Worm (Caenorhabditis elegans) whole organism, L1 larva: Measurements from ENCODE around the gene fzy-1.

Source experiments
- F16B12.6 ChIP-seq: fragments of 150-350 bp; optimal IDR thresholded peaks from 2 replicates; lab custom pipeline; 2014; ENCODE audit warnings: missing biosample characterization, missing genetic modification characterization
- Y116A8C.19 ChIP-seq: sonication (generic microtip); optimal IDR thresholded peaks from 2 replicates; lab custom pipeline; 2016; ENCODE audit warnings: missing compliant biosample characterization, missing genetic modification characterization, borderline replicate concordance
- aha-1 ChIP-seq: fragments of 150-350 bp; optimal IDR thresholded peaks from 2 replicates; lab custom pipeline; 2014; ENCODE audit warnings: missing biosample characterization, missing genetic modification characterization
- blmp-1 ChIP-seq: fragments of 150-350 bp; optimal IDR thresholded peaks from 2 replicates; lab custom pipeline; 2014; ENCODE audit warnings: missing biosample characterization, missing genetic modification characterization
- ceh-8 ChIP-seq: fragments of 200-800 bp; sonication (Bioruptor generic); optimal IDR thresholded peaks from 2 replicates; lab custom pipeline; 2018; ENCODE audit warnings: mild to moderate bottlenecking, missing genetic modification characterization, moderate library complexity, missing compliant biosample characterization
- ceh-82 ChIP-seq, 3 experiments: fragments of 150-350 bp in 1 of 3; sonication (generic microtip) in 2 of 3; optimal IDR thresholded peaks; 2 replicates each; lab custom pipeline; 2014 to 2017; ENCODE audit warnings: missing biosample characterization in 3 of 3, missing genetic modification characterization in 3 of 3
- ces-1 ChIP-seq: fragments of 150-350 bp; optimal IDR thresholded peaks from 2 replicates; lab custom pipeline; 2014; ENCODE audit warnings: missing biosample characterization, missing genetic modification reagents, missing genetic modification characterization
- dpl-1 ChIP-seq, 3 experiments: fragments of 150-350 bp in 2 of 3; sonication (generic microtip) in 1 of 3; optimal IDR thresholded peaks; 2 replicates each; lab custom pipeline; 2014 to 2017; ENCODE audit warnings: missing biosample characterization in 3 of 3, missing genetic modification characterization in 3 of 3, missing genetic modification reagents in 3 of 3
- dsc-1 ChIP-seq: sonication (generic microtip); optimal IDR thresholded peaks from 2 replicates; lab custom pipeline; 2016; ENCODE audit warnings: mild to moderate bottlenecking, missing genetic modification characterization, missing compliant biosample characterization
- efl-1 ChIP-seq, 4 experiments: fragments of 150-350 bp; optimal IDR thresholded peaks in 3 of 4; peaks in 1 of 4; 1 replicate in 1 of 4; 2 replicates in 3 of 4; lab custom pipeline; 2014; ENCODE audit warnings: missing biosample characterization in 2 of 4, missing genetic modification characterization in 2 of 4, missing genetic modification reagents in 2 of 4
- egl-13 ChIP-seq: sonication (generic microtip); optimal IDR thresholded peaks from 2 replicates; lab custom pipeline; 2016; ENCODE audit warnings: missing genotype, missing genetic modification reagents, missing genetic modification characterization, missing compliant biosample characterization
- egl-27 ChIP-seq, 2 experiments: fragments of 150-350 bp in 1 of 2; sonication (generic microtip); optimal IDR thresholded peaks; 3 replicates each; lab custom pipeline; 2017 to 2018; ENCODE audit warnings: missing biosample characterization in 2 of 2, missing genetic modification characterization in 2 of 2, missing genetic modification reagents in 2 of 2
- elt-3 ChIP-seq, 6 experiments: fragments of 150-350 bp in 1 of 6; sonication (generic microtip); optimal IDR thresholded peaks; 2 replicates each; lab custom pipeline; 2017 to 2018; ENCODE audit warnings: missing biosample characterization in 6 of 6, missing genetic modification characterization in 6 of 6, inconsistent platforms in 1 of 6
- fkh-10 ChIP-seq: sonication (generic microtip); optimal IDR thresholded peaks from 2 replicates; lab custom pipeline; 2017; ENCODE audit warnings: missing biosample characterization, missing genetic modification reagents, missing genetic modification characterization
- fkh-4 ChIP-seq: sonication (generic microtip); optimal IDR thresholded peaks from 2 replicates; lab custom pipeline; 2016; ENCODE audit warnings: missing compliant biosample characterization, missing genetic modification characterization, borderline replicate concordance
- fkh-8 ChIP-seq: sonication (generic microtip); optimal IDR thresholded peaks from 2 replicates; lab custom pipeline; 2016; ENCODE audit warnings: mild to moderate bottlenecking, missing genetic modification characterization, missing compliant biosample characterization
- grh-1 ChIP-seq: fragments of 200-800 bp; sonication (Bioruptor generic); IDR thresholded peaks from 2 replicates; pipeline ENCODE4 v1.3.6; 2022; ENCODE audit warnings: missing genetic modification reagents, missing genetic modification characterization, missing compliant biosample characterization
- hlh-4 ChIP-seq: sonication (generic microtip); optimal IDR thresholded peaks from 2 replicates; lab custom pipeline; 2016; ENCODE audit warnings: mild to moderate bottlenecking, missing genetic modification characterization, missing compliant biosample characterization
- hpl-2 ChIP-seq: fragments of 150-350 bp; optimal IDR thresholded peaks from 2 replicates; lab custom pipeline; 2014; ENCODE audit warnings: missing biosample characterization, missing genetic modification reagents, missing genetic modification characterization
- lin-14 ChIP-seq: fragments of 200-800 bp; sonication (Bioruptor generic); optimal IDR thresholded peaks from 2 replicates; lab custom pipeline; 2018; ENCODE audit warnings: mild to moderate bottlenecking, missing genetic modification characterization, moderate library complexity, missing compliant biosample characterization
- lin-39 ChIP-seq: fragments of 150-350 bp; optimal IDR thresholded peaks from 2 replicates; lab custom pipeline; 2014; ENCODE audit warnings: missing biosample characterization, missing genetic modification reagents, missing genetic modification characterization
- lsy-2 ChIP-seq, 2 experiments: fragments of 150-350 bp; optimal IDR thresholded peaks; 2 replicates each; lab custom pipeline; 2014; ENCODE audit warnings: missing biosample characterization in 2 of 2, missing genetic modification characterization in 2 of 2
- mep-1 ChIP-seq: fragments of 150-350 bp; optimal IDR thresholded peaks from 2 replicates; lab custom pipeline; 2014; ENCODE audit warnings: missing biosample characterization, missing genetic modification characterization
- nhr-19 ChIP-seq: fragments of 200-800 bp; sonication (Bioruptor generic); conservative IDR thresholded peaks from 2 replicates; pipeline ENCODE4 v1.3.6; 2022; ENCODE audit warnings: missing genetic modification characterization, missing compliant biosample characterization
- nhr-47 ChIP-seq: sonication (generic microtip); optimal IDR thresholded peaks from 2 replicates; lab custom pipeline; 2016; ENCODE audit warnings: mild to moderate bottlenecking, missing genetic modification characterization, moderate library complexity, missing compliant biosample characterization
- nhr-71 ChIP-seq: sonication (generic microtip); optimal IDR thresholded peaks from 2 replicates; lab custom pipeline; 2016; ENCODE audit warnings: mild to moderate bottlenecking, missing genetic modification characterization, moderate library complexity, missing compliant biosample characterization
- nhr-77 ChIP-seq: fragments of 150-350 bp; optimal IDR thresholded peaks from 2 replicates; lab custom pipeline; 2014; ENCODE audit warnings: missing biosample characterization, missing genetic modification characterization
- nhr-85 ChIP-seq: sonication (generic microtip); peaks from one replicate; lab custom pipeline; 2016; ENCODE audit warnings: missing genetic modification characterization, inconsistent platforms, missing compliant biosample characterization
- pag-3 ChIP-seq: sonication (generic microtip); optimal IDR thresholded peaks from 2 replicates; lab custom pipeline; 2017; ENCODE audit warnings: missing genetic modification characterization, mild to moderate bottlenecking, missing compliant biosample characterization, antibody characterized with exemption, borderline replicate concordance; ENCODE audit not compliant: insufficient read depth
- pax-3 ChIP-seq: fragments of 200-800 bp; sonication (Bioruptor generic); optimal IDR thresholded peaks from 2 replicates; lab custom pipeline; 2018; ENCODE audit warnings: mild to moderate bottlenecking, missing genetic modification characterization, moderate library complexity, missing compliant biosample characterization
- pqm-1 ChIP-seq: sonication (generic microtip); optimal IDR thresholded peaks from 3 replicates; lab custom pipeline; 2017; ENCODE audit warnings: missing biosample characterization, missing genetic modification characterization
- rnt-1 ChIP-seq: sonication (generic microtip); optimal IDR thresholded peaks from 2 replicates; lab custom pipeline; 2016; ENCODE audit warnings: mild to moderate bottlenecking, missing genetic modification characterization, moderate library complexity, missing compliant biosample characterization
- snu-23 ChIP-seq: sonication (generic microtip); optimal IDR thresholded peaks from 2 replicates; lab custom pipeline; 2016; ENCODE audit warnings: missing genetic modification characterization, missing compliant biosample characterization
- sptf-1 ChIP-seq: fragments of 150-350 bp; optimal IDR thresholded peaks from 2 replicates; lab custom pipeline; 2014; ENCODE audit warnings: missing biosample characterization, missing genetic modification characterization
- sup-37 ChIP-seq: fragments of 200-800 bp; sonication (Bioruptor generic); optimal IDR thresholded peaks from 2 replicates; lab custom pipeline; 2018; ENCODE audit warnings: mild to moderate bottlenecking, missing genetic modification characterization, missing compliant biosample characterization
- tbx-2 ChIP-seq: sonication (generic microtip); optimal IDR thresholded peaks from 2 replicates; lab custom pipeline; 2016; ENCODE audit warnings: missing genetic modification characterization, missing compliant biosample characterization
- unc-130 ChIP-seq: fragments of 150-350 bp; optimal IDR thresholded peaks from 2 replicates; lab custom pipeline; 2017; ENCODE audit warnings: missing biosample characterization, missing genetic modification characterization, inconsistent platforms

The fzy-1 gene

ce11 chrII:5459534-5459933 is 41.0 kb upstream of the fzy-1 start:
- TF ChIP-seq blmp-1, result peak; percentile 90
- TF ChIP-seq lin-14 (GFP tag; lab: Kevin White, UChicago), result peak; percentile 37
- peak; percentile 3 for TF ChIP-seq nhr-85 (tag; lab: Kevin White, UChicago)
- peak in 1 of 6 experiments; percentile 58 for TF ChIP-seq elt-3 (tag; optimal IDR thresholded peaks at IDR 0.05; lab: Kevin White, UChicago)
- no peak for TF ChIP-seq hpl-2 (GFP tag; lab: Kevin White, UChicago)

DNA sequence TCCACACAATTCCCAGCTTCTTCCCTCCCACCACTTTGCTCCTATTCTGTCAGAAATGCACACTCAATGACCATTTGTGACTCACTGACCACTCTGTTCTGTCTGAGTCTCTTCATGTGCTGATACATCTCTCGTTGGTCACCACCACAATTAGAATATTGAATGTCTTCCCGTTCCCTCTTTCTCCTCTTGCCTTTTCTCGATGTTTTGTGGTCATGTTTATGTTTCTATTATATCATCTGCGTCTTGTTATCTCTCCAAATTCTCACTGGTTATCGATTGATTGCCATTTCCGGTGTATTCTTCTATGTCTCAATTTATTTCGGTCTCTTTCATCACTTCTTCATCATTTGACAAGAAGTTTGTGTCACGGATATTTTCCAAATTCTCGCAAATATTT is 39.7 kb upstream of the fzy-1 start:
- TF ChIP-seq pag-3 (tag; lab: Kevin White, UChicago), result no peak
- TF ChIP-seq lin-14 (GFP tag; lab: Kevin White, UChicago), result peak; percentile 15
- TF ChIP-seq snu-23 (GFP tag; lab: Kevin White, UChicago), result no peak
- TF ChIP-seq nhr-47 (tag; lab: Kevin White, UChicago), result no peak
- TF ChIP-seq nhr-77 (tag; lab: Kevin White, UChicago), result no peak
- no peak for TF ChIP-seq aha-1 (tag; lab: Kevin White, UChicago)
- no peak for TF ChIP-seq sup-37 (GFP tag; lab: Kevin White, UChicago)
- peak in 1 of 6 experiments; percentile 43 for TF ChIP-seq elt-3 (tag; optimal IDR thresholded peaks at IDR 0.05; lab: Kevin White, UChicago)
- TF ChIP-seq F16B12.6, result no peak
- TF ChIP-seq pax-3, result no peak
- no peak for TF ChIP-seq nhr-71 (tag; lab: Kevin White, UChicago)
- TF ChIP-seq fkh-4, result no peak
- no peak for TF ChIP-seq pqm-1 (tag; lab: Kevin White, UChicago)
- no peak for TF ChIP-seq ces-1 (GFP tag; lab: Kevin White, UChicago)
- no peak for TF ChIP-seq egl-27 (tag; optimal IDR thresholded peaks at IDR 0.05; lab: Kevin White, UChicago)
- no peak for TF ChIP-seq ceh-8 (GFP tag; lab: Kevin White, UChicago)
- no peak for TF ChIP-seq mep-1
- no peak for TF ChIP-seq tbx-2
- TF ChIP-seq egl-13 (tag; lab: Kevin White, UChicago), result no peak
- TF ChIP-seq lin-39, result no peak
- no peak for TF ChIP-seq ceh-82 (tag; optimal IDR thresholded peaks at IDR 0.05; lab: Kevin White, UChicago)
- peak; percentile 33 for TF ChIP-seq nhr-85 (tag; lab: Kevin White, UChicago)
- no peak for TF ChIP-seq hlh-4
- TF ChIP-seq dpl-1 (GFP tag; optimal IDR thresholded peaks at IDR 0.05; lab: Kevin White, UChicago), result no peak
- TF ChIP-seq grh-1, result no peak
- peak; percentile 62 for TF ChIP-seq blmp-1
- TF ChIP-seq sptf-1 (tag; lab: Kevin White, UChicago), result no peak

ce11 chrII:5463692-5464300 is 36.8 kb upstream of the fzy-1 start:
- no peak for TF ChIP-seq nhr-19 (GFP tag; lab: Robert Waterston, UW)
- TF ChIP-seq efl-1 (optimal IDR thresholded peaks at IDR 0.05; lab: Kevin White, UChicago), result peak in 1 of 2 experiments; percentile 4
- TF ChIP-seq efl-1 (GFP tag; optimal IDR thresholded peaks at IDR 0.05 in 1 of 2; lab: Kevin White, UChicago), result peak in 1 of 2 experiments; percentile 86
- peak; percentile 7 for TF ChIP-seq nhr-71 (tag; lab: Kevin White, UChicago)
- peak; percentile 4 to 9 for TF ChIP-seq lsy-2 (tag; optimal IDR thresholded peaks at IDR 0.05; lab: Kevin White, UChicago)
- TF ChIP-seq fkh-10 (GFP tag; lab: Kevin White, UChicago), result peak; percentile 23
- TF ChIP-seq blmp-1, result peak; percentile 70
- peak; percentile 65 for TF ChIP-seq lin-14 (GFP tag; lab: Kevin White, UChicago)
- TF ChIP-seq fkh-8 (tag; lab: Kevin White, UChicago), result no peak
- TF ChIP-seq rnt-1 (tag; lab: Kevin White, UChicago), result peak; percentile 6
- TF ChIP-seq dsc-1, result peak; percentile 24
- no peak for TF ChIP-seq Y116A8C.19 (tag; lab: Kevin White, UChicago)
- peak; percentile 26 for TF ChIP-seq unc-130
